Fruit fly (Drosophila melanogaster) whole organism, pupa: ENCODE results near the gene primo-2.

Source experiments
- CG13204 ChIP-seq: fragments of 200-800 bp; sonication (Bioruptor generic); optimal IDR thresholded peaks from 2 replicates; lab custom pipeline; 2018; ENCODE audit warnings: missing biosample characterization, mild to moderate bottlenecking, missing genetic modification characterization, moderate library complexity
- CG15710 ChIP-seq: fragments of 200-800 bp; sonication (Bioruptor generic); optimal IDR thresholded peaks from 2 replicates; lab custom pipeline; 2018; ENCODE audit warnings: missing biosample characterization, mild to moderate bottlenecking, missing genetic modification characterization, moderate library complexity
- CG32121 ChIP-seq: fragments of 200-800 bp; sonication (Bioruptor generic); IDR thresholded peaks from 2 replicates; pipeline ENCODE4 v1.3.6; 2022; ENCODE audit warnings: missing biosample characterization, missing genetic modification characterization
- D1 ChIP-seq: fragments of 200-800 bp; sonication (Bioruptor generic); optimal IDR thresholded peaks from 2 replicates; lab custom pipeline; 2018; ENCODE audit warnings: missing biosample characterization, mild to moderate bottlenecking, missing genetic modification characterization, moderate library complexity
- EcR ChIP-seq: fragments of 200-800 bp; sonication (Bioruptor generic); optimal IDR thresholded peaks from 3 replicates; lab custom pipeline; 2019; ENCODE audit warnings: missing biosample characterization, missing genetic modification characterization, mild to moderate bottlenecking, moderate library complexity, missing genetic modification reagents
- Pif1A ChIP-seq: fragments of 200-800 bp; sonication (Bioruptor generic); optimal IDR thresholded peaks from 3 replicates; lab custom pipeline; 2016; ENCODE audit warnings: missing biosample characterization, missing genetic modification characterization
- Pif1B ChIP-seq: fragments of 200-800 bp; sonication (Bioruptor generic); optimal IDR thresholded peaks from 3 replicates; lab custom pipeline; 2016; ENCODE audit warnings: missing biosample characterization, missing genetic modification characterization
- fd96Ca ChIP-seq: fragments of 200-800 bp; sonication (Bioruptor generic); IDR thresholded peaks from 3 replicates; pipeline ENCODE4 v1.3.6; 2022; ENCODE audit warnings: missing biosample characterization, missing genetic modification characterization
- gl ChIP-seq: fragments of 200-800 bp; sonication (Bioruptor generic); optimal IDR thresholded peaks from 2 replicates; lab custom pipeline; 2018; ENCODE audit warnings: missing biosample characterization, mild to moderate bottlenecking, missing genetic modification characterization

- TF ChIP-seq EcR (GFP tag; lab: Kevin White, UChicago) (no peak), gl (no peak), D1 (tag; lab: Kevin White, UChicago) (no peak), Pif1A (GFP tag; lab: Kevin White, UChicago) (no peak), fd96Ca (GFP tag; lab: Robert Waterston, UW) (no peak), CG13204 (no peak), CG15710 (tag; lab: Kevin White, UChicago) (no peak), Pif1B (no peak), CG32121 (GFP tag; lab: Robert Waterston, UW) (no peak)
These were observed 6.2 kb downstream of the primo-2 start, which contains the start of gene Adgf-D for dm6 chr3R:13705292-13705885.
